Worm (Caenorhabditis elegans) whole organism, L3 larva: ENCODE measurements around the gene tsen-54.

Experiments
- nhr-76 ChIP-seq: fragments of 150-350 bp; sonication (generic microtip); optimal IDR thresholded peaks from 5 replicates; lab custom pipeline; 2014; ENCODE audit warnings: missing biosample characterization, missing genetic modification characterization
- nhr-77 ChIP-seq: fragments of 150-350 bp; optimal IDR thresholded peaks from 2 replicates; lab custom pipeline; 2014; ENCODE audit warnings: missing biosample characterization, missing genetic modification characterization
- skn-1 ChIP-seq: fragments of 150-350 bp; optimal IDR thresholded peaks from 2 replicates; lab custom pipeline; 2014; ENCODE audit warnings: missing biosample characterization, missing genetic modification characterization

DNA sequence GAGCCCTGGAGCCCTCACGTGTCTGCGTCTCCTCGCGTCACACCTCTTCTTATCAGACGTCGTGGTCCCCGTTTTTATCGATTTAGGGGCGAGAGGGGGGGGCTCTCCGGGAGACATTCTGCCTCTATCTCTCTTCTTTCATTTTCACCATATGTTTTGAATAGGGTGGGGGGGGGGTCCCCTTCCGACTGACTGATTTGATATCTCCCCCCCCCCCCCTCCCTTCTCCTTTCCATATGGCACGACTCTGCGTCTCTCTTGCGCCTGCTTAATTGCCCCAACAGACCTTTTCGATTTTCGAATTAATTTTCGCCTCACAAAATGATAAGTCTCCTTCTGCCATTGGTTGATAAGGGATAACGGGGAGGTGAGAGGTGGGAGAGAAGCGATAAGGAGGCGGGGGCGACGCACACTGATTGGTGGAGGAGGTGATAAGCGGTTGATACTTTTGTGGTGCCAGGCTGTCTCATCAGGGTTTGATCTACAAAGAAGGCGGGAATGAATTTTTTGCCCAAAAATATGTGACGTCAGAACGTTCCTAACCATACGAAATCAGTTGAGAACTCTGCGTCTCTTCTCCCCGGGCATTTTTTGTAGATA is 43.8 kb upstream of the tsen-54 start:
- TF ChIP-seq skn-1 (tag; lab: Kevin White, UChicago), result no peak
- no peak for TF ChIP-seq nhr-76 (tag; lab: Kevin White, UChicago)
- no peak for TF ChIP-seq nhr-77 (tag; lab: Kevin White, UChicago)
